Fruit fly (Drosophila melanogaster): Measurements from ENCODE around the gene SA1.

Gene SA1

dm6 chr2L:6956725-6957124 is 6.5 kb downstream of the SA1 start, which contains the start of the genes CG13775 and CG3430 (continued):
- TF ChIP-seq MBD-R2 (GFP tag; IDR thresholded peaks at IDR 0.05) (peak; percentile 96), Elba2 (GFP tag; optimal IDR thresholded peaks at IDR 0.05) (peak; percentile 51), CG14710 (tag; optimal IDR thresholded peaks at IDR 0.05) (peak; percentile 43), gsb (GFP tag; IDR thresholded peaks at IDR 0.05) (0 out of 2 replicates have a peak, but pooled peaks have one; percentile 14), tap (tag; optimal IDR thresholded peaks at IDR 0.05) (no peak), unpg (GFP tag; optimal IDR thresholded peaks at IDR 0.05) (no peak), MESR4 (GFP tag; optimal IDR thresholded peaks at IDR 0.05) (peak; percentile 49), CG9876 (GFP tag; optimal IDR thresholded peaks at IDR 0.05) (peak; percentile 15), pum (GFP tag; optimal IDR thresholded peaks at IDR 0.05) (peak; percentile 5), ken (GFP tag; IDR thresholded peaks at IDR 0.05) (0 out of 3 replicates have a peak, but pooled peaks have one; percentile 32), scrt (GFP tag; optimal IDR thresholded peaks at IDR 0.05) (no peak), CG31224 (GFP tag; IDR thresholded peaks at IDR 0.05) (no peak), ssp (GFP tag; IDR thresholded peaks at IDR 0.05) (no peak), ap (GFP tag; IDR thresholded peaks at IDR 0.05) (no peak), eyg (GFP tag; optimal IDR thresholded peaks at IDR 0.05) (no peak), CG33557 (GFP tag; optimal IDR thresholded peaks at IDR 0.05) (peak; percentile 10), trem (tag; optimal IDR thresholded peaks at IDR 0.05) (peak; percentile 23), CG15479 (GFP tag; optimal IDR thresholded peaks at IDR 0.05) (peak; percentile 33), hb (GFP tag; IDR thresholded peaks at IDR 0.05; ENCODE audit: partially characterized antibody) (0 out of 3 replicates have a peak, but pooled peaks have one; percentile 44), hth (optimal IDR thresholded peaks at IDR 0.05) (no peak), grn (GFP tag; optimal IDR thresholded peaks at IDR 0.05) (no peak), klu (GFP tag; IDR thresholded peaks at IDR 0.05) (0 out of 2 replicates have a peak, but pooled peaks have one; percentile 6), lbe (GFP tag; optimal IDR thresholded peaks at IDR 0.05) (no peak), CG17802 (tag; optimal IDR thresholded peaks at IDR 0.05) (no peak), nmo (GFP tag; optimal IDR thresholded peaks at IDR 0.05) (peak; percentile 43), dmrt99B (tag; optimal IDR thresholded peaks at IDR 0.05) (no peak), CG2678 (tag; optimal IDR thresholded peaks at IDR 0.05) (no peak), usp (GFP tag; optimal IDR thresholded peaks at IDR 0.05) (no peak), CG17829 (tag; optimal IDR thresholded peaks at IDR 0.05) (peak; percentile 42), Dll (GFP tag; IDR thresholded peaks at IDR 0.05; ENCODE audit: partially characterized antibody) (peak; percentile 69), CG12942 (GFP tag; optimal IDR thresholded peaks at IDR 0.05) (no peak), CG7786 (GFP tag; optimal IDR thresholded peaks at IDR 0.05) (peak; percentile 46), CG9797 (GFP tag; optimal IDR thresholded peaks at IDR 0.05) (peak; percentile 13), Dip2 (GFP tag; IDR thresholded peaks at IDR 0.05) (no peak), sens-2 (GFP tag; IDR thresholded peaks at IDR 0.05) (no peak), CG34224 (GFP tag; IDR thresholded peaks at IDR 0.05; ENCODE audit: partially characterized antibody) (peak; percentile 71), tna (GFP tag; IDR thresholded peaks at IDR 0.05; ENCODE audit: partially characterized antibody) (0 out of 2 replicates have a peak, but pooled peaks have one; percentile 30), trh (GFP tag; optimal IDR thresholded peaks at IDR 0.05) (no peak), pfk (GFP tag; optimal IDR thresholded peaks at IDR 0.05) (no peak), danr (GFP tag; IDR thresholded peaks at IDR 0.05) (no peak), twi (tag; optimal IDR thresholded peaks at IDR 0.05) (no peak), cas (GFP tag; IDR thresholded peaks at IDR 0.05) (0 out of 2 replicates have a peak, but pooled peaks have one; percentile 32), btn (GFP tag; optimal IDR thresholded peaks at IDR 0.05) (no peak), pan (optimal IDR thresholded peaks at IDR 0.05) (no peak), pan (GFP tag; optimal IDR thresholded peaks at IDR 0.05 in 1 of 2, IDR thresholded peaks at IDR 0.05 in 1 of 2) (peak in 1 of 2 experiments; percentile 49), shn (GFP tag; optimal IDR thresholded peaks at IDR 0.05) (peak; percentile 33), nerfin-1 (tag; optimal IDR thresholded peaks at IDR 0.05) (peak; percentile 12), zfh2 (GFP tag; optimal IDR thresholded peaks at IDR 0.05) (peak; percentile 36), Scr (GFP tag; IDR thresholded peaks at IDR 0.05; ENCODE audit: partially characterized antibody) (peak; percentile 67), CG17568 (GFP tag; optimal IDR thresholded peaks at IDR 0.05) (no peak), sna (GFP tag; IDR thresholded peaks at IDR 0.05; ENCODE audit: partially characterized antibody) (peak; percentile 53; the same call in 1 of the 2 replicates)

Data from whole organism, embryonic.